Fruit fly (Drosophila melanogaster) whole organism, wandering third instar larva: ENCODE measurements around the gene CG43376.

Source experiments
- Rel ChIP-seq, 2 experiments: fragments of 200-800 bp; sonication (Bioruptor generic) in 1 of 2; optimal IDR thresholded peaks; 2 replicates in 1 of 2; 3 replicates in 1 of 2; lab custom pipeline; 2016 to 2019; ENCODE audit warnings: mild to moderate bottlenecking in 2 of 2, missing biosample characterization in 2 of 2, missing genetic modification characterization in 2 of 2, moderate library complexity in 1 of 2
- Sp1 ChIP-seq: fragments of 200-800 bp; sonication (Bioruptor generic); optimal IDR thresholded peaks from 3 replicates; lab custom pipeline; 2019; ENCODE audit warnings: missing biosample characterization, mild to moderate bottlenecking, missing genetic modification characterization, moderate library complexity
- dl ChIP-seq, 2 experiments: fragments of 175-275, 200-275 bp in 1 of 2; fragments of 200-275 bp in 1 of 2; sonication (Bioruptor generic); optimal IDR thresholded peaks; lab custom pipeline; 2018; ENCODE audit warnings: mild to moderate bottlenecking in 2 of 2, missing biosample characterization in 2 of 2, missing genetic modification characterization in 2 of 2, moderate library complexity in 2 of 2; ENCODE audit not compliant: partially characterized antibody in 2 of 2, insufficient read depth in 1 of 2
- tai ChIP-seq: sonication (Bioruptor generic); optimal IDR thresholded peaks from 2 replicates; lab custom pipeline; 2016; ENCODE audit warnings: missing biosample characterization, missing genetic modification characterization

CG43376 gene

dm6 chr2L:13813604-13814178, 39.9 kb downstream of the CG43376 start, which contains the start of gene Sos:
Gene Sos (plus strand): TSS chr2L:13813816.
- TF ChIP-seq dl (GFP tag; optimal IDR thresholded peaks at IDR 0.05; lab: Kevin White, UChicago; ENCODE audit: insufficient read depth in 1 of 2, partially characterized antibody in 2 of 2) (no peak), Rel (GFP tag; optimal IDR thresholded peaks at IDR 0.05; lab: Kevin White, UChicago) (no peak), Rel (tag; optimal IDR thresholded peaks at IDR 0.05; lab: Kevin White, UChicago) (peak; percentile 45)

dm6 chr2L:13820176-13820575, 46.4 kb downstream of the CG43376 start:
- TF ChIP-seq tai (no peak), Rel (GFP tag; optimal IDR thresholded peaks at IDR 0.05; lab: Kevin White, UChicago) (no peak), Rel (tag; optimal IDR thresholded peaks at IDR 0.05; lab: Kevin White, UChicago) (peak; percentile 91)
- TF ChIP-seq, all 38 proteins: peak for 1

- TF ChIP-seq Rel (GFP tag; optimal IDR thresholded peaks at IDR 0.05; lab: Kevin White, UChicago) (no peak), Rel (tag; optimal IDR thresholded peaks at IDR 0.05; lab: Kevin White, UChicago) (peak; percentile 79), Sp1 (GFP tag; lab: Kevin White, UChicago) (no peak)
- TF ChIP-seq, all 38 proteins: peak for 1
Observed at dm6 chr2L:13820948-13821347, 47.2 kb downstream of the CG43376 start, which contains the start of gene b. Gene b (plus strand): TSS chr2L:13821248.
